Fruit fly (Drosophila melanogaster) whole organism, wandering third instar larva: ENCODE measurements around the gene Inx5.
A peak's percentile ranks its signal among the peaks of the same experiment; 100 is the strongest.

ENCODE experiments used
- CG32264 ChIP-seq: fragments of 200-800 bp; sonication (Bioruptor generic); optimal IDR thresholded peaks from 2 replicates; lab custom pipeline; 2016; ENCODE audit warnings: missing biosample characterization, missing genetic modification characterization
- CrebA ChIP-seq: fragments of 200-800 bp; sonication (Bioruptor generic); optimal IDR thresholded peaks from 2 replicates; lab custom pipeline; 2016; ENCODE audit warnings: missing biosample characterization, mild to moderate bottlenecking, missing genetic modification characterization, borderline replicate concordance
- GATAd ChIP-seq: sonication (Bioruptor generic); optimal IDR thresholded peaks from 2 replicates; lab custom pipeline; 2016; ENCODE audit warnings: missing biosample characterization, missing genetic modification characterization
- HLH106 ChIP-seq: fragments of 200-800 bp; optimal IDR thresholded peaks from 3 replicates; lab custom pipeline; 2019; ENCODE audit warnings: missing biosample characterization, mild to moderate bottlenecking, missing genetic modification characterization, moderate library complexity
- Hnf4 ChIP-seq: fragments of 200-800 bp; sonication (Bioruptor generic); optimal IDR thresholded peaks from 2 replicates; lab custom pipeline; 2016; ENCODE audit warnings: missing biosample characterization, mild to moderate bottlenecking, missing genetic modification characterization
- Hr78 ChIP-seq: fragments of >200 bp; optimal IDR thresholded peaks from 2 replicates; lab custom pipeline; 2017; ENCODE audit warnings: missing biosample characterization, missing genetic modification characterization
- Jra ChIP-seq: sonication (Bioruptor generic); optimal IDR thresholded peaks from 2 replicates; lab custom pipeline; 2016; ENCODE audit warnings: missing biosample characterization, missing genetic modification characterization
- Mio ChIP-seq: sonication (Bioruptor generic); optimal IDR thresholded peaks from 2 replicates; lab custom pipeline; 2016; ENCODE audit warnings: missing biosample characterization, missing genetic modification characterization
- Myc ChIP-seq: fragments of >200 bp; optimal IDR thresholded peaks from 2 replicates; lab custom pipeline; 2017
- N ChIP-seq: fragments of >200 bp; optimal IDR thresholded peaks from 2 replicates; lab custom pipeline; 2018; ENCODE audit warnings: missing biosample characterization, missing external identifiers, missing genetic modification characterization
- OdsH ChIP-seq: fragments of 200-800 bp; sonication (Bioruptor generic); optimal IDR thresholded peaks from 2 replicates; lab custom pipeline; 2016; ENCODE audit warnings: missing biosample characterization, mild to moderate bottlenecking, missing genetic modification characterization
- Rel ChIP-seq, 2 experiments: fragments of 200-800 bp; sonication (Bioruptor generic) in 1 of 2; optimal IDR thresholded peaks; 2 replicates in 1 of 2; 3 replicates in 1 of 2; lab custom pipeline; 2016 to 2019; ENCODE audit warnings: mild to moderate bottlenecking in 2 of 2, missing biosample characterization in 2 of 2, missing genetic modification characterization in 2 of 2, moderate library complexity in 1 of 2
- Sp1 ChIP-seq: fragments of 200-800 bp; sonication (Bioruptor generic); optimal IDR thresholded peaks from 3 replicates; lab custom pipeline; 2019; ENCODE audit warnings: missing biosample characterization, mild to moderate bottlenecking, missing genetic modification characterization, moderate library complexity
- Vsx2 ChIP-seq: fragments of 200-300, 225-300 bp; sonication (Bioruptor generic); optimal IDR thresholded peaks from 2 replicates; lab custom pipeline; 2018; ENCODE audit warnings: missing biosample characterization, missing genetic modification characterization; ENCODE audit not compliant: partially characterized antibody
- br ChIP-seq: fragments of 200-800 bp; sonication (Bioruptor generic); optimal IDR thresholded peaks from 2 replicates; lab custom pipeline; 2016; ENCODE audit warnings: missing biosample characterization, missing genetic modification characterization
- dmrt93B ChIP-seq: fragments of 200-800 bp; sonication (Bioruptor generic); optimal IDR thresholded peaks from 2 replicates; lab custom pipeline; 2018; ENCODE audit warnings: missing biosample characterization, mild to moderate bottlenecking, missing genetic modification characterization
- dsf ChIP-seq: sonication (Bioruptor generic); optimal IDR thresholded peaks from 2 replicates; lab custom pipeline; 2016; ENCODE audit warnings: missing biosample characterization, missing genetic modification characterization, borderline replicate concordance
- ey ChIP-seq: fragments of 200-800 bp; sonication (Bioruptor generic); optimal IDR thresholded peaks from 2 replicates; lab custom pipeline; 2016; ENCODE audit warnings: missing biosample characterization, missing genetic modification characterization
- foxo ChIP-seq, 2 experiments: fragments of 200-800 bp; sonication (Bioruptor generic); optimal IDR thresholded peaks; 2 replicates in 1 of 2; 3 replicates in 1 of 2; lab custom pipeline; 2016 to 2017; ENCODE audit warnings: missing biosample characterization in 2 of 2, missing genetic modification characterization in 2 of 2
- fru ChIP-seq: fragments of 200-800 bp; sonication (Bioruptor generic); optimal IDR thresholded peaks from 3 replicates; lab custom pipeline; 2016; ENCODE audit warnings: missing biosample characterization, mild to moderate bottlenecking, missing genetic modification characterization
- h ChIP-seq: fragments of 200-800 bp; sonication (Bioruptor generic); optimal IDR thresholded peaks from 3 replicates; lab custom pipeline; 2016; ENCODE audit warnings: missing biosample characterization, mild to moderate bottlenecking, missing genetic modification characterization
- jim ChIP-seq: fragments of 175-275, 200-325 bp; sonication (Bioruptor generic); optimal IDR thresholded peaks from 2 replicates; lab custom pipeline; 2016; ENCODE audit warnings: missing biosample characterization, mild to moderate bottlenecking, missing genetic modification characterization
- lola ChIP-seq: fragments of >200 bp; optimal IDR thresholded peaks from 2 replicates; lab custom pipeline; 2017; ENCODE audit warnings: missing biosample characterization, missing genetic modification characterization
- psq ChIP-seq: fragments of 200-800 bp; sonication (Bioruptor generic); optimal IDR thresholded peaks from 3 replicates; lab custom pipeline; 2017; ENCODE audit warnings: missing biosample characterization, mild to moderate bottlenecking, missing genetic modification characterization, moderate library complexity
- rgr ChIP-seq: fragments of 200-800 bp; sonication (Bioruptor generic); optimal IDR thresholded peaks from 3 replicates; lab custom pipeline; 2016; ENCODE audit warnings: missing biosample characterization, mild to moderate bottlenecking, missing genetic modification characterization
- sv ChIP-seq: fragments of 200-800 bp; sonication (Bioruptor generic); optimal IDR thresholded peaks from 3 replicates; lab custom pipeline; 2016; ENCODE audit warnings: missing biosample characterization, missing genetic modification characterization
- tai ChIP-seq: sonication (Bioruptor generic); optimal IDR thresholded peaks from 2 replicates; lab custom pipeline; 2016; ENCODE audit warnings: missing biosample characterization, missing genetic modification characterization
- usp ChIP-seq: fragments of >200 bp; optimal IDR thresholded peaks from 2 replicates; lab custom pipeline; 2017; ENCODE audit warnings: missing biosample characterization, missing genetic modification characterization
- woc ChIP-seq: sonication (Bioruptor generic); optimal IDR thresholded peaks from 2 replicates; lab custom pipeline; 2016; ENCODE audit warnings: missing biosample characterization, mild to moderate bottlenecking, missing genetic modification characterization

The Inx5 gene

DNA sequence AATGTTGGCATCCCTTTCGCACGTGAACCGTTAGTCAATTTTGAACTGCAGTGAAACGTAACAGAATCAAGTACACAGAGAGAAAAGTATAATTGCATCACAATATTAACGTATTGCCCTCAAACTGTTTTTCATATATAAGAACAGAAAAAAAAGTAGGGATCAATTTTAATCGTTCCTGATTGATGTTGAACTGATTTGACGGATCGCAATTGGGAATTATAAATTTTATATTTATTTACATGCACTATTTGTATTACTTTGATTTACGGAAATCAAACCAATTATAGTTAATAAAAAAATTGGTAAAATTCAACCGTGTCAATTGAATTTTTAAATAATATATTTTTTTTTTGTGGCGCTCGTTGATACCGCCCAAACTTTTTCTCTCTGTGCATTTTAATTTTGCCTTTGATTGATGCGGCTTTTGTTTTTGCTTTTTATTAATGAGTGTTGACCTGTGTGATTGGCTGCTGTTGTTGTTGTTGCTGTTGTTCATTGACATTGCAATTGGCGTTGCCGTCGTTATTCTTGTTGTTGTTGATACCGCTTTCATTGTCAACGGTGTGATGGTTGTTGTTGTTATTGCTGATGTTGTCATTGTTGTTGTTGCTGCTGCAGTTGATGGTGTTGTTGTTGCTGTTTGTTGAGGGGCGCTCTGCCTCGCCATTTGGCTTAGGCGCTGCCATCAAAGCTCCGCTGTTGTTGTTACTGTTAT, 18.0 kb downstream of the Inx5 start (continued):
- TF ChIP-seq usp (GFP tag; lab: Kevin White, UChicago) (no peak), Sp1 (GFP tag; lab: Kevin White, UChicago) (peak; percentile 77), jim (GFP tag; lab: Kevin White, UChicago) (no peak)

DNA sequence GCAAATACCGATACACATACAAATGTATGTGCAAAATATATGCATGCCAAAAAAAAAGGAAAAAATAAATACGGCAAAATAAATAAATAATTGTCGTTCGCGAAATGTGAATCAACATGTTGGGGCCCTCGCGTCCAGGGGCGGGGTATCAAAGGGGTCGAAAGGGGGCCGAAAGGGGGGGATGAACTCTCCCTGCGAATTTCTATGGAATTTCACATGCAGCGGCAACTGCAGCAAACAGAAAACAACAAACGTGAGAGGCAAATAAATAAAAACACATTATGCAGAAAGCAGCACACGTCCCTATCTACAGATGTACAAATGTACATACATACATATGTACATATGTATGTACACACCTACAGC, 21.2 kb downstream of the Inx5 start:
- TF ChIP-seq psq (peak; percentile 38), OdsH (GFP tag; lab: Kevin White, UChicago) (peak; percentile 13), foxo (GFP tag; optimal IDR thresholded peaks at IDR 0.05; lab: Kevin White, UChicago) (peak in 1 of 2 experiments; percentile 53), dmrt93B (GFP tag; lab: Kevin White, UChicago) (peak; percentile 26), Sp1 (GFP tag; lab: Kevin White, UChicago) (peak; percentile 11), HLH106 (tag; lab: Kevin White, UChicago) (peak; percentile 27), Jra (no peak), Rel (GFP tag; optimal IDR thresholded peaks at IDR 0.05; lab: Kevin White, UChicago) (no peak), Rel (tag; optimal IDR thresholded peaks at IDR 0.05; lab: Kevin White, UChicago) (no peak), rgr (peak; percentile 52), Mio (GFP tag; lab: Kevin White, UChicago) (no peak), h (no peak), CG32264 (no peak), Vsx2 (no peak)

- TF ChIP-seq Rel (GFP tag; optimal IDR thresholded peaks at IDR 0.05; lab: Kevin White, UChicago) (no peak), Rel (tag; optimal IDR thresholded peaks at IDR 0.05; lab: Kevin White, UChicago) (peak; percentile 24), OdsH (GFP tag; lab: Kevin White, UChicago) (peak; percentile 13), lola (GFP tag; lab: Kevin White, UChicago) (no peak), psq (peak; percentile 16), jim (GFP tag; lab: Kevin White, UChicago) (no peak), woc (GFP tag; lab: Kevin White, UChicago) (peak; percentile 26), tai (GFP tag; lab: Kevin White, UChicago) (no peak), Hnf4 (GFP tag; lab: Kevin White, UChicago) (no peak), dsf (GFP tag; lab: Kevin White, UChicago) (no peak), fru (peak; percentile 58), CrebA (peak; percentile 46), sv (no peak), Myc (lab: Kevin White, UChicago) (no peak), br (GFP tag; lab: Kevin White, UChicago) (peak; percentile 35), N (no peak), ey (peak; percentile 29)
Measured at dm6 chrX:19148798-19149510, 21.7 kb downstream of the Inx5 start.

DNA sequence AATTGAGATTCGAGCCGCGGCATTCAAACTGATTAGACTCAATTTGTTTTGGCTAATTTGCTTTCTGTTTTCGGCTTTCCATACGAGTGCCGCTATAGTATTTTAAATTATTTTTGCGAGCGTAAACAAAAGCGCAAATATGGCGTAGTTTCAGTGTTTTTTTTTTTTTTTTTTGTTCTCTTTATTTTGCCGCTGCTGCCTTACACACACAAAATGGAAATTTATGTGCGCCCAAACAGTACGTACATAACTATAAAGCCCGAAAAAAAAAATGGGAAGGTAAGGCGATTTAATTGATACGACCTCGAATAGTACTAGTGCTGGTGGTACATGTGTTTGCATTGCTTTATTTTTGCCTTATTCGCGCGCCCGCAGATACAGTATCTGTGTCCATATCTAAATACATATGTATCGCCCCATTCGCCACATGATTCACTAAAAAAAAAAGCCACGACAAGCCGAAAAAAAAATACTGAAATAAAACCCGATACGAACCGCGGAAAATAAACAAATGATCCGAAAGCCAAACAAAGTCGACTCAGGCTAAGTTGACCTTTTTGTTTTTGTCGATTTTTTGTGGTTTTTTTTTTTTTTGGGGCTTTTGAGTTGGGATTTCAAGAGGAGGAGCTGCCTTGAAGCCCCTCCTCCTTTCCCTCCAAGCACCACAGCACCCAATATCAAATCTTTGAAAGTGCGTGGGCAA, 22.6 kb downstream of the Inx5 start:
- no peak for TF ChIP-seq Mio (GFP tag; lab: Kevin White, UChicago)
- TF ChIP-seq h, result peak; percentile 4
- TF ChIP-seq Jra, result peak; percentile 26
- peak; percentile 39 for TF ChIP-seq Vsx2
- TF ChIP-seq psq, result peak; percentile 6
- no peak for TF ChIP-seq sv
- TF ChIP-seq, all 38 proteins: peak for 4

dm6 chrX:19146421-19146952, 24.2 kb downstream of the Inx5 start:
- TF ChIP-seq GATAd (GFP tag; lab: Kevin White, UChicago) (no peak), N (no peak), woc (GFP tag; lab: Kevin White, UChicago) (peak; percentile 38), ey (peak; percentile 36), Rel (GFP tag; optimal IDR thresholded peaks at IDR 0.05; lab: Kevin White, UChicago) (no peak), Rel (tag; optimal IDR thresholded peaks at IDR 0.05; lab: Kevin White, UChicago) (peak; percentile 67), OdsH (GFP tag; lab: Kevin White, UChicago) (peak; percentile 4), rgr (peak; percentile 39), h (peak; percentile 36), psq (peak; percentile 43), Hr78 (GFP tag; lab: Kevin White, UChicago) (no peak), fru (peak; percentile 43), foxo (GFP tag; optimal IDR thresholded peaks at IDR 0.05; lab: Kevin White, UChicago) (peak in 1 of 2 experiments; percentile 48)
